Worm (Caenorhabditis elegans) whole organism, L2 larva: ENCODE results near the gene rha-1.

Experiments used
- dmd-4 ChIP-seq: sonication (generic microtip); optimal IDR thresholded peaks from 2 replicates; lab custom pipeline; 2017; ENCODE audit warnings: missing biosample characterization, missing genetic modification characterization
- elt-3 ChIP-seq: sonication (generic microtip); optimal IDR thresholded peaks from 2 replicates; lab custom pipeline; 2017; ENCODE audit warnings: missing biosample characterization, missing genetic modification characterization
- nhr-12 ChIP-seq: fragments of 150-350 bp; optimal IDR thresholded peaks from 2 replicates; lab custom pipeline; 2014; ENCODE audit warnings: missing biosample characterization, missing genetic modification characterization
- unc-39 ChIP-seq: fragments of 150-350 bp; optimal IDR thresholded peaks from 2 replicates; lab custom pipeline; 2014; ENCODE audit warnings: missing biosample characterization, missing genetic modification characterization
- unc-62 ChIP-seq: fragments of 150-350 bp; optimal IDR thresholded peaks from 2 replicates; lab custom pipeline; 2014; ENCODE audit warnings: missing biosample characterization, missing genetic modification reagents, missing genetic modification characterization
- zag-1 ChIP-seq: fragments of 150-350 bp; optimal IDR thresholded peaks from 2 replicates; lab custom pipeline; 2014; ENCODE audit warnings: missing biosample characterization, missing genetic modification characterization

- TF ChIP-seq zag-1 (no peak), unc-39 (no peak), nhr-12 (tag; lab: Kevin White, UChicago) (no peak), elt-3 (tag; lab: Kevin White, UChicago) (no peak), unc-62 (no peak), dmd-4 (tag; lab: Kevin White, UChicago) (no peak)
Observed at ce11 chrII:8923187-8923586, 39.7 kb upstream of the rha-1 start.
